Fruit fly (Drosophila melanogaster) whole organism, embryonic: ENCODE data around the gene JIL-1.

Source experiments
- Adf1 ChIP-seq: fragments of 200-800 bp; sonication (Bioruptor generic); IDR thresholded peaks from 2 replicates; pipeline ENCODE4 v1.3.6; 2022; ENCODE audit warnings: missing biosample characterization, missing genetic modification characterization
- C15 ChIP-seq: fragments of 200-800 bp; sonication (Bioruptor generic); IDR thresholded peaks from 3 replicates; pipeline ENCODE4 v1.3.6; 2022; ENCODE audit warnings: missing biosample characterization, missing genetic modification characterization
- CG10267 ChIP-seq: fragments of 200-800 bp; sonication (Bioruptor generic); optimal IDR thresholded peaks from 2 replicates; lab custom pipeline; 2018; ENCODE audit warnings: missing biosample characterization, mild to moderate bottlenecking, missing genetic modification characterization, moderate library complexity
- CG10431 ChIP-seq: fragments of 200-800 bp; sonication (Bioruptor generic); optimal IDR thresholded peaks from 3 replicates; lab custom pipeline; 2018; ENCODE audit warnings: missing biosample characterization, mild to moderate bottlenecking, missing genetic modification characterization
- CG10543 ChIP-seq: fragments of 200-800 bp; sonication (Bioruptor generic); optimal IDR thresholded peaks from 3 replicates; lab custom pipeline; 2017; ENCODE audit warnings: missing biosample characterization, mild to moderate bottlenecking, missing genetic modification characterization, moderate library complexity
- CG11456 ChIP-seq: fragments of 200-800 bp; sonication (Bioruptor generic); IDR thresholded peaks from 3 replicates; pipeline ENCODE4 v1.3.6; 2022; ENCODE audit warnings: missing biosample characterization, missing genetic modification characterization
- CG12299 ChIP-seq: fragments of 200-800 bp; sonication (Bioruptor generic); optimal IDR thresholded peaks from 2 replicates; lab custom pipeline; 2018; ENCODE audit warnings: missing biosample characterization, mild to moderate bottlenecking, missing genetic modification characterization
- CG13287 ChIP-seq: fragments of 200-800 bp; sonication (Bioruptor generic); IDR thresholded peaks from 2 replicates; pipeline ENCODE4 v1.3.6; 2022; ENCODE audit warnings: missing biosample characterization, missing genetic modification characterization; ENCODE audit not compliant: partially characterized antibody
- CG1529 ChIP-seq: fragments of 200-800 bp; sonication (Bioruptor generic); optimal IDR thresholded peaks from 3 replicates; lab custom pipeline; 2018; ENCODE audit warnings: missing biosample characterization, missing genetic modification characterization
- CG17186 ChIP-seq: fragments of 200-800 bp; sonication (Bioruptor generic); optimal IDR thresholded peaks from 3 replicates; lab custom pipeline; 2017; ENCODE audit warnings: missing biosample characterization, missing genetic modification reagents, missing genetic modification characterization
- CG17612 ChIP-seq: fragments of 200-800 bp; sonication (Bioruptor generic); IDR thresholded peaks from 2 replicates; pipeline ENCODE4 v1.3.6; 2022; ENCODE audit warnings: missing biosample characterization, missing genetic modification characterization
- CG32532 ChIP-seq: fragments of 200-800 bp; sonication (Bioruptor generic); IDR thresholded peaks from 2 replicates; pipeline ENCODE4 v1.3.6; 2022; ENCODE audit warnings: missing biosample characterization, missing genetic modification characterization
- CG32772 ChIP-seq: fragments of 200-800 bp; sonication (Bioruptor generic); IDR thresholded peaks from 2 replicates; pipeline ENCODE4 v1.3.6; 2022; ENCODE audit warnings: missing biosample characterization, missing genetic modification characterization
- CG34376 ChIP-seq: fragments of 200-800 bp; sonication (Bioruptor generic); optimal IDR thresholded peaks from 2 replicates; lab custom pipeline; 2018; ENCODE audit warnings: missing biosample characterization, mild to moderate bottlenecking, missing genetic modification characterization
- CG3838 ChIP-seq: fragments of 200-800 bp; sonication (Bioruptor generic); optimal IDR thresholded peaks from 3 replicates; lab custom pipeline; 2016; ENCODE audit warnings: missing biosample characterization, missing genetic modification characterization
- CG4328 ChIP-seq: fragments of 200-800 bp; sonication (Bioruptor generic); optimal IDR thresholded peaks from 3 replicates; lab custom pipeline; 2017; ENCODE audit warnings: missing biosample characterization, missing genetic modification reagents, missing genetic modification characterization
- CG4617 ChIP-seq: fragments of 200-800 bp; sonication (Bioruptor generic); optimal IDR thresholded peaks from 3 replicates; lab custom pipeline; 2016; ENCODE audit warnings: missing biosample characterization, missing genetic modification characterization, borderline replicate concordance
- CG7357 ChIP-seq: fragments of 200-800 bp; sonication (Bioruptor generic); IDR thresholded peaks from 3 replicates; pipeline ENCODE4 v1.3.6; 2022; ENCODE audit warnings: missing biosample characterization, missing genetic modification characterization
- D ChIP-seq, 2 experiments: fragments of 200-800 bp in 1 of 2; fragments of >200 bp in 1 of 2; sonication (Bioruptor generic) in 1 of 2; optimal IDR thresholded peaks; 2 replicates in 1 of 2; 3 replicates in 1 of 2; lab custom pipeline; 2017; ENCODE audit warnings: mild to moderate bottlenecking in 1 of 2, missing biosample characterization in 1 of 2, missing genetic modification characterization in 1 of 2, missing genetic modification reagents in 1 of 2
- E2f2 ChIP-seq: fragments of 200-800 bp; sonication (Bioruptor generic); IDR thresholded peaks from 2 replicates; pipeline ENCODE4 v1.3.6; 2022; ENCODE audit warnings: missing biosample characterization, missing genetic modification characterization
- Gug ChIP-seq: fragments of 200-800 bp; sonication (Bioruptor generic); IDR thresholded peaks from 4 replicates; pipeline ENCODE4 v1.3.6; 2022; ENCODE audit warnings: missing biosample characterization, missing genetic modification characterization
- Hr3 ChIP-seq: fragments of 200-800 bp; sonication (Bioruptor generic); optimal IDR thresholded peaks from 3 replicates; lab custom pipeline; 2016; ENCODE audit warnings: missing biosample characterization, missing genetic modification characterization
- MBD-R2 ChIP-seq: fragments of 200-800 bp; sonication (Bioruptor generic); IDR thresholded peaks from 2 replicates; pipeline ENCODE4 v1.3.6; 2022; ENCODE audit warnings: missing biosample characterization, missing genetic modification characterization
- Mad ChIP-seq: fragments of 200-800 bp; sonication (Bioruptor generic); optimal IDR thresholded peaks from 2 replicates; lab custom pipeline; 2016; ENCODE audit warnings: missing biosample characterization, missing genetic modification characterization
- Mrtf ChIP-seq: fragments of 200-800 bp; sonication (Bioruptor generic); IDR thresholded peaks from 3 replicates; pipeline ENCODE4 v1.3.6; 2022; ENCODE audit warnings: missing biosample characterization, missing genetic modification characterization
- Nf-YB ChIP-seq: fragments of 200-800 bp; sonication (Bioruptor generic); optimal IDR thresholded peaks from 3 replicates; lab custom pipeline; 2019; ENCODE audit warnings: missing biosample characterization, mild to moderate bottlenecking, missing genetic modification characterization, moderate library complexity
- Oaz ChIP-seq: fragments of 200-800 bp; sonication (Bioruptor generic); IDR thresholded peaks from 2 replicates; pipeline ENCODE4 v1.3.6; 2022; ENCODE audit warnings: missing biosample characterization, missing genetic modification characterization
- ab ChIP-seq: fragments of 200-800 bp; sonication (Bioruptor generic); optimal IDR thresholded peaks from 2 replicates; lab custom pipeline; 2016; ENCODE audit warnings: missing biosample characterization, missing genetic modification characterization
- bbx ChIP-seq: fragments of 200-800 bp; sonication (Bioruptor generic); IDR thresholded peaks from 2 replicates; pipeline ENCODE4 v1.3.6; 2022; ENCODE audit warnings: missing biosample characterization, missing genetic modification characterization; ENCODE audit not compliant: partially characterized antibody
- bsh ChIP-seq, 2 experiments: fragments of 200-800 bp; sonication (Bioruptor generic); optimal IDR thresholded peaks; 2 replicates each; lab custom pipeline; 2017 to 2018; ENCODE audit warnings: mild to moderate bottlenecking in 2 of 2, missing biosample characterization in 2 of 2, missing genetic modification characterization in 2 of 2, moderate library complexity in 1 of 2
- crc ChIP-seq: fragments of 200-800 bp; sonication (Bioruptor generic); optimal IDR thresholded peaks from 2 replicates; lab custom pipeline; 2016; ENCODE audit warnings: missing biosample characterization, missing genetic modification characterization
- dpn ChIP-seq, 2 experiments: fragments of 200-800 bp; sonication (Bioruptor generic); optimal IDR thresholded peaks; 3 replicates each; lab custom pipeline; 2016; ENCODE audit warnings: missing biosample characterization in 2 of 2, missing genetic modification characterization in 2 of 2
- dysf ChIP-seq: fragments of 200-800 bp; sonication (Bioruptor generic); IDR thresholded peaks from 3 replicates; pipeline ENCODE4 v1.3.6; 2022; ENCODE audit warnings: missing biosample characterization, missing genetic modification characterization
- eyg ChIP-seq: fragments of 200-800 bp; sonication (Bioruptor generic); optimal IDR thresholded peaks from 3 replicates; lab custom pipeline; 2016; ENCODE audit warnings: missing biosample characterization, missing genetic modification characterization
- hkb ChIP-seq, 2 experiments: fragments of 200-800 bp in 1 of 2; fragments of >200 bp in 1 of 2; sonication (Bioruptor generic) in 1 of 2; IDR thresholded peaks in 1 of 2; optimal IDR thresholded peaks in 1 of 2; 2 replicates each; pipeline versions ENCODE4 v1.3.6 to Lab custom; 2017 to 2022; ENCODE audit warnings: missing biosample characterization in 1 of 2, missing genetic modification characterization in 1 of 2
- ken ChIP-seq: fragments of 200-800 bp; sonication (Bioruptor generic); IDR thresholded peaks from 3 replicates; pipeline ENCODE4 v1.3.6; 2022; ENCODE audit warnings: missing biosample characterization, missing genetic modification characterization
- lbe ChIP-seq: fragments of 200-800 bp; sonication (Bioruptor generic); optimal IDR thresholded peaks from 2 replicates; lab custom pipeline; 2016; ENCODE audit warnings: missing biosample characterization, mild to moderate bottlenecking, missing genetic modification characterization
- lola ChIP-seq, 3 experiments: fragments of >200 bp in 2 of 3; fragments of 200-800 bp in 1 of 3; sonication (Bioruptor generic) in 1 of 3; optimal IDR thresholded peaks; 2 replicates each; lab custom pipeline; 2017 to 2019; ENCODE audit warnings: missing biosample characterization in 3 of 3, missing genetic modification characterization in 3 of 3, mild to moderate bottlenecking in 1 of 3, moderate library complexity in 1 of 3
- pho ChIP-seq: fragments of 200-800 bp; sonication (Bioruptor generic); optimal IDR thresholded peaks from 2 replicates; lab custom pipeline; 2016; ENCODE audit warnings: missing biosample characterization, missing genetic modification characterization
- pita ChIP-seq: fragments of 200-800 bp; sonication (Bioruptor generic); optimal IDR thresholded peaks from 2 replicates; lab custom pipeline; 2017; ENCODE audit warnings: missing biosample characterization, mild to moderate bottlenecking, missing genetic modification characterization
- prd ChIP-seq, 3 experiments: fragments of >200 bp in 2 of 3; fragments of 200-800 bp in 1 of 3; sonication (Bioruptor generic) in 1 of 3; optimal IDR thresholded peaks in 2 of 3; IDR thresholded peaks in 1 of 3; 2 replicates in 2 of 3; 3 replicates in 1 of 3; pipeline versions ENCODE4 v1.3.6 to Lab custom; 2017 to 2022; ENCODE audit warnings: missing biosample characterization in 1 of 3, missing genetic modification characterization in 1 of 3
- shn ChIP-seq: fragments of 200-800 bp; sonication (Bioruptor generic); optimal IDR thresholded peaks from 3 replicates; lab custom pipeline; 2016; ENCODE audit warnings: missing biosample characterization, missing genetic modification characterization
- slp2 ChIP-seq: fragments of 200-800 bp; sonication (Bioruptor generic); optimal IDR thresholded peaks from 2 replicates; lab custom pipeline; 2016; ENCODE audit warnings: missing biosample characterization, missing genetic modification characterization
- stwl ChIP-seq: fragments of 200-800 bp; sonication (Bioruptor generic); optimal IDR thresholded peaks from 3 replicates; lab custom pipeline; 2018; ENCODE audit warnings: missing biosample characterization, mild to moderate bottlenecking, missing genetic modification characterization, moderate library complexity
- tgo ChIP-seq: fragments of 200-800 bp; sonication (Bioruptor generic); IDR thresholded peaks from 3 replicates; pipeline ENCODE4 v1.3.6; 2022; ENCODE audit warnings: missing biosample characterization, missing genetic modification characterization
- trem ChIP-seq: fragments of 200-800 bp; optimal IDR thresholded peaks from 3 replicates; lab custom pipeline; 2019; ENCODE audit warnings: missing biosample characterization, mild to moderate bottlenecking, missing genetic modification characterization, moderate library complexity
- usp ChIP-seq: fragments of >200 bp; optimal IDR thresholded peaks from 2 replicates; lab custom pipeline; 2017; ENCODE audit warnings: missing biosample characterization, missing genetic modification characterization
- vvl ChIP-seq: fragments of 200-800 bp; sonication (Bioruptor generic); IDR thresholded peaks from 2 replicates; pipeline ENCODE4 v1.3.6; 2022; ENCODE audit warnings: missing biosample characterization, missing genetic modification characterization
- wdn ChIP-seq: fragments of 200-800 bp; sonication (Bioruptor generic); IDR thresholded peaks from 2 replicates; pipeline ENCODE4 v1.3.6; 2022; ENCODE audit warnings: missing biosample characterization, missing genetic modification characterization

JIL-1 gene

dm6 chr3L:11119396-11119900 lies 26.5 kb upstream of the JIL-1 start (continued):
- TF ChIP-seq CG4328 (GFP tag; lab: Kevin White, UChicago) (no peak), bbx (GFP tag; lab: Robert Waterston, UW) (peak; percentile 49), Gug (GFP tag; lab: Robert Waterston, UW) (peak; percentile 40; the same call in 1 of the 4 replicates), pho (no peak), lola (GFP tag; optimal IDR thresholded peaks at IDR 0.05; lab: Kevin White, UChicago) (no peak), CG34376 (GFP tag; lab: Kevin White, UChicago) (no peak), CG1529 (GFP tag; lab: Kevin White, UChicago) (no peak), CG7357 (GFP tag; lab: Robert Waterston, UW) (no peak), Mrtf (GFP tag; lab: Robert Waterston, UW) (0 out of 3 replicates have a peak, but pooled peaks have one; percentile 28), CG12299 (tag; lab: Kevin White, UChicago) (no peak), C15 (no peak), CG10267 (tag; lab: Kevin White, UChicago) (no peak), CG32772 (peak; percentile 55), MBD-R2 (0 out of 2 replicates have a peak, but pooled peaks have one; percentile 13), Adf1 (GFP tag; lab: Robert Waterston, UW) (peak; percentile 11; the same call in 1 of the 2 replicates), CG4617 (GFP tag; lab: Kevin White, UChicago) (no peak), hkb (optimal IDR thresholded peaks at IDR 0.05; lab: Kevin White, UChicago) (no peak), hkb (GFP tag; IDR thresholded peaks at IDR 0.05; lab: Robert Waterston, UW) (peak; percentile 6; the same call in 1 of the 2 replicates), CG13287 (GFP tag; lab: Robert Waterston, UW) (no peak), pita (GFP tag; lab: Kevin White, UChicago) (no peak), stwl (tag; lab: Kevin White, UChicago) (peak; percentile 1), Nf-YB (GFP tag; lab: Kevin White, UChicago) (no peak), CG11456 (0 out of 3 replicates have a peak, but pooled peaks have one; percentile 70), Mad (GFP tag; lab: Kevin White, UChicago) (no peak), wdn (GFP tag; lab: Robert Waterston, UW) (0 out of 2 replicates have a peak, but pooled peaks have one; percentile 14), dpn (GFP tag; optimal IDR thresholded peaks at IDR 0.05; lab: Kevin White, UChicago) (peak in 1 of 2 experiments; percentile 3), prd (optimal IDR thresholded peaks at IDR 0.05; lab: Kevin White, UChicago) (no peak), prd (GFP tag; IDR thresholded peaks at IDR 0.05; lab: Robert Waterston, UW) (0 out of 3 replicates have a peak, but pooled peaks have one; percentile 9), slp2 (no peak), usp (GFP tag; lab: Kevin White, UChicago) (no peak), ken (0 out of 3 replicates have a peak, but pooled peaks have one; percentile 25), dysf (peak; percentile 38; the same call in 1 of the 3 replicates), lbe (no peak), shn (no peak), trem (tag; lab: Kevin White, UChicago) (no peak), D (optimal IDR thresholded peaks at IDR 0.05; lab: Kevin White, UChicago) (no peak), D (GFP tag; optimal IDR thresholded peaks at IDR 0.05; lab: Kevin White, UChicago) (no peak), ab (GFP tag; lab: Kevin White, UChicago) (no peak), tgo (GFP tag; lab: Robert Waterston, UW) (peak; percentile 23; the same call in 1 of the 3 replicates), CG10543 (no peak), CG32532 (GFP tag; lab: Robert Waterston, UW) (peak; percentile 63), CG3838 (GFP tag; lab: Kevin White, UChicago) (no peak), CG17186 (GFP tag; lab: Kevin White, UChicago) (no peak), vvl (GFP tag; lab: Robert Waterston, UW) (peak; percentile 41), eyg (GFP tag; lab: Kevin White, UChicago) (no peak), Oaz (no peak), CG17612 (GFP tag; lab: Robert Waterston, UW) (peak; percentile 42; the same call in 1 of the 2 replicates), CG10431 (GFP tag; lab: Kevin White, UChicago) (no peak), bsh (GFP tag; optimal IDR thresholded peaks at IDR 0.05; lab: Kevin White, UChicago) (no peak), Hr3 (GFP tag; lab: Kevin White, UChicago) (no peak), crc (no peak), E2f2 (no peak)
